Fruit fly (Drosophila melanogaster) whole organism, embryonic: ENCODE measurements around the gene dnc.

Experiments
- CG10267 ChIP-seq: fragments of 200-800 bp; sonication (Bioruptor generic); optimal IDR thresholded peaks from 2 replicates; lab custom pipeline; 2018; ENCODE audit warnings: missing biosample characterization, mild to moderate bottlenecking, missing genetic modification characterization, moderate library complexity
- CG10431 ChIP-seq: fragments of 200-800 bp; sonication (Bioruptor generic); optimal IDR thresholded peaks from 3 replicates; lab custom pipeline; 2018; ENCODE audit warnings: missing biosample characterization, mild to moderate bottlenecking, missing genetic modification characterization
- CG13287 ChIP-seq: fragments of 200-800 bp; sonication (Bioruptor generic); IDR thresholded peaks from 2 replicates; pipeline ENCODE4 v1.3.6; 2022; ENCODE audit warnings: missing biosample characterization, missing genetic modification characterization; ENCODE audit not compliant: partially characterized antibody
- CG13775 ChIP-seq: fragments of 200-800 bp; sonication (Bioruptor generic); optimal IDR thresholded peaks from 3 replicates; lab custom pipeline; 2017; ENCODE audit warnings: missing biosample characterization, mild to moderate bottlenecking, missing genetic modification characterization
- CG14441 ChIP-seq: fragments of 200-800 bp; sonication (Bioruptor generic); IDR thresholded peaks from 2 replicates; pipeline ENCODE4 v1.3.6; 2022; ENCODE audit warnings: missing biosample characterization, missing genetic modification characterization
- CG14667 ChIP-seq: fragments of 200-800 bp; sonication (Bioruptor generic); IDR thresholded peaks from 2 replicates; pipeline ENCODE4 v1.3.6; 2022; ENCODE audit warnings: missing biosample characterization, missing genetic modification characterization
- CG14965 ChIP-seq: fragments of 200-800 bp; sonication (Bioruptor generic); optimal IDR thresholded peaks from 2 replicates; lab custom pipeline; 2016; ENCODE audit warnings: missing biosample characterization, missing genetic modification characterization, borderline replicate concordance
- CG1647 ChIP-seq: fragments of 200-800 bp; sonication (Bioruptor generic); optimal IDR thresholded peaks from 3 replicates; lab custom pipeline; 2016; ENCODE audit warnings: missing biosample characterization, missing genetic modification characterization
- CG18599 ChIP-seq: fragments of 200-800 bp; sonication (Bioruptor generic); optimal IDR thresholded peaks from 3 replicates; lab custom pipeline; 2017; ENCODE audit warnings: missing biosample characterization, missing genetic modification characterization, mild to moderate bottlenecking, moderate library complexity, missing genetic modification reagents
- CG2120 ChIP-seq: fragments of 200-800 bp; sonication (Bioruptor generic); optimal IDR thresholded peaks from 3 replicates; lab custom pipeline; 2016; ENCODE audit warnings: missing biosample characterization, missing genetic modification characterization
- CG2875 ChIP-seq: fragments of 200-800 bp; sonication (Bioruptor generic); optimal IDR thresholded peaks from 2 replicates; lab custom pipeline; 2017; ENCODE audit warnings: missing biosample characterization, mild to moderate bottlenecking, missing genetic modification characterization, missing genetic modification reagents
- CG31365 ChIP-seq: fragments of 200-800 bp; sonication (Bioruptor generic); optimal IDR thresholded peaks from 2 replicates; lab custom pipeline; 2018; ENCODE audit warnings: missing biosample characterization, mild to moderate bottlenecking, missing genetic modification characterization
- CG32767 ChIP-seq: fragments of 200-800 bp; sonication (Bioruptor generic); IDR thresholded peaks from 2 replicates; pipeline ENCODE4 v1.3.6; 2022; ENCODE audit warnings: missing biosample characterization, missing genetic modification characterization
- CG3726 ChIP-seq: fragments of 200-800 bp; sonication (Bioruptor generic); IDR thresholded peaks from 3 replicates; pipeline ENCODE4, ENCODE4 v1.3.6; 2022; ENCODE audit warnings: missing biosample characterization, missing genetic modification characterization
- CG6683 ChIP-seq: fragments of 200-800 bp; sonication (Bioruptor generic); optimal IDR thresholded peaks from 2 replicates; lab custom pipeline; 2017; ENCODE audit warnings: missing biosample characterization, mild to moderate bottlenecking, missing genetic modification characterization, missing genetic modification reagents
- CG6765 ChIP-seq: fragments of 200-800 bp; sonication (Bioruptor generic); optimal IDR thresholded peaks from 3 replicates; lab custom pipeline; 2017; ENCODE audit warnings: missing biosample characterization, mild to moderate bottlenecking, missing genetic modification characterization
- CG6854 ChIP-seq: fragments of 200-800 bp; sonication (Bioruptor generic); optimal IDR thresholded peaks from 3 replicates; lab custom pipeline; 2017; ENCODE audit warnings: missing biosample characterization, mild to moderate bottlenecking, missing genetic modification characterization
- CG7786 ChIP-seq: fragments of 200-800 bp; sonication (Bioruptor generic); optimal IDR thresholded peaks from 2 replicates; lab custom pipeline; 2016; ENCODE audit warnings: missing biosample characterization, missing genetic modification characterization
- CG7839 ChIP-seq: fragments of 200-800 bp; sonication (Bioruptor generic); optimal IDR thresholded peaks from 3 replicates; lab custom pipeline; 2018; ENCODE audit warnings: missing biosample characterization, mild to moderate bottlenecking, missing genetic modification characterization, moderate library complexity
- CG8944 ChIP-seq: fragments of 200-800 bp; sonication (Bioruptor generic); optimal IDR thresholded peaks from 3 replicates; lab custom pipeline; 2016; ENCODE audit warnings: missing biosample characterization, missing genetic modification characterization
- CG9437 ChIP-seq: fragments of 200-800 bp; sonication (Bioruptor generic); optimal IDR thresholded peaks from 2 replicates; lab custom pipeline; 2018; ENCODE audit warnings: missing biosample characterization, mild to moderate bottlenecking, missing genetic modification characterization
- D19B ChIP-seq: fragments of 200-800 bp; sonication (Bioruptor generic); optimal IDR thresholded peaks from 2 replicates; lab custom pipeline; 2017; ENCODE audit warnings: missing biosample characterization, mild to moderate bottlenecking, missing genetic modification characterization
- Dbx ChIP-seq: fragments of 200-800 bp; sonication (Bioruptor generic); IDR thresholded peaks from 3 replicates; pipeline ENCODE4 v1.3.6; 2022; ENCODE audit warnings: missing biosample characterization, missing genetic modification characterization
- Dek ChIP-seq: fragments of 200-800 bp; sonication (Bioruptor generic); optimal IDR thresholded peaks from 3 replicates; lab custom pipeline; 2019; ENCODE audit warnings: missing biosample characterization, mild to moderate bottlenecking, missing genetic modification characterization, moderate library complexity
- Dip2 ChIP-seq: fragments of 200-800 bp; sonication (Bioruptor generic); IDR thresholded peaks from 2 replicates; pipeline ENCODE4 v1.3.6; 2022; ENCODE audit warnings: missing biosample characterization, missing genetic modification characterization
- Dll ChIP-seq: fragments of 200-800 bp; sonication (Bioruptor generic); IDR thresholded peaks from 4 replicates; pipeline ENCODE4 v1.3.6; 2022; ENCODE audit warnings: missing biosample characterization, missing genetic modification characterization; ENCODE audit not compliant: partially characterized antibody
- Dp ChIP-seq: fragments of 200-800 bp; sonication (Bioruptor generic); optimal IDR thresholded peaks from 2 replicates; lab custom pipeline; 2018; ENCODE audit warnings: missing biosample characterization, mild to moderate bottlenecking, missing genetic modification characterization, moderate library complexity
- Dref ChIP-seq: fragments of 200-800 bp; sonication (Bioruptor generic); IDR thresholded peaks from 2 replicates; pipeline ENCODE4 v1.3.6; 2022; ENCODE audit warnings: missing biosample characterization, missing genetic modification characterization
- Drgx ChIP-seq: fragments of 200-800 bp; sonication (Bioruptor generic); IDR thresholded peaks from 2 replicates; pipeline ENCODE4 v1.3.6; 2022; ENCODE audit warnings: missing biosample characterization, missing genetic modification characterization
- Elba2 ChIP-seq: fragments of 200-800 bp; sonication (Bioruptor generic); optimal IDR thresholded peaks from 3 replicates; lab custom pipeline; 2016; ENCODE audit warnings: missing biosample characterization, missing genetic modification characterization
- Ets65A ChIP-seq: fragments of 200-800 bp; sonication (Bioruptor generic); peaks from one replicate; lab custom pipeline; 2016; ENCODE audit warnings: missing biosample characterization, missing genetic modification characterization
- H2.0 ChIP-seq: fragments of 200-800 bp; sonication (Bioruptor generic); IDR thresholded peaks from 2 replicates; pipeline ENCODE4 v1.3.6; 2022; ENCODE audit warnings: missing biosample characterization, missing genetic modification characterization
- Hey ChIP-seq: fragments of 200-800 bp; sonication (Bioruptor generic); optimal IDR thresholded peaks from 3 replicates; lab custom pipeline; 2018; ENCODE audit warnings: missing biosample characterization, mild to moderate bottlenecking, missing genetic modification characterization
- Hsf ChIP-seq: fragments of 200-800 bp; sonication (Bioruptor generic); optimal IDR thresholded peaks from 3 replicates; lab custom pipeline; 2016; ENCODE audit warnings: missing biosample characterization, missing genetic modification characterization
- NK7.1 ChIP-seq: fragments of 200-800 bp; sonication (Bioruptor generic); optimal IDR thresholded peaks from 3 replicates; lab custom pipeline; 2016; ENCODE audit warnings: missing biosample characterization, missing genetic modification characterization
- Neu2 ChIP-seq: fragments of 200-800 bp; sonication (Bioruptor generic); optimal IDR thresholded peaks from 3 replicates; lab custom pipeline; 2016; ENCODE audit warnings: missing biosample characterization, missing genetic modification characterization, borderline replicate concordance
- Poxn ChIP-seq: fragments of 200-800 bp; sonication (Bioruptor generic); IDR thresholded peaks from 2 replicates; pipeline ENCODE4 v1.3.6; 2022; ENCODE audit warnings: missing biosample characterization, missing genetic modification characterization
- Taf1 ChIP-seq: fragments of 200-800 bp; sonication (Bioruptor generic); IDR thresholded peaks from 2 replicates; pipeline ENCODE4 v1.3.6; 2022; ENCODE audit warnings: missing biosample characterization, missing genetic modification characterization
- ab ChIP-seq: fragments of 200-800 bp; sonication (Bioruptor generic); optimal IDR thresholded peaks from 2 replicates; lab custom pipeline; 2016; ENCODE audit warnings: missing biosample characterization, missing genetic modification characterization
- croc ChIP-seq: fragments of 200-800 bp; sonication (Bioruptor generic); conservative IDR thresholded peaks from 3 replicates; pipeline ENCODE4 v1.3.6; 2022; ENCODE audit warnings: missing biosample characterization, missing genetic modification characterization
- fd64A ChIP-seq: fragments of 200-800 bp; sonication (Bioruptor generic); optimal IDR thresholded peaks from 3 replicates; lab custom pipeline; 2018; ENCODE audit warnings: missing biosample characterization, mild to moderate bottlenecking, missing genetic modification characterization
- jing ChIP-seq: fragments of 200-800 bp; sonication (Bioruptor generic); optimal IDR thresholded peaks from 2 replicates; lab custom pipeline; 2018; ENCODE audit warnings: missing biosample characterization, mild to moderate bottlenecking, missing genetic modification characterization
- lmd ChIP-seq: fragments of 200-800 bp; sonication (Bioruptor generic); IDR thresholded peaks from 2 replicates; pipeline ENCODE4 v1.3.6; 2022; ENCODE audit warnings: missing biosample characterization, missing genetic modification characterization
- nerfin-2 ChIP-seq: fragments of 200-800 bp; sonication (Bioruptor generic); IDR thresholded peaks from 2 replicates; pipeline ENCODE4 v1.3.6; 2022; ENCODE audit warnings: missing biosample characterization, missing genetic modification characterization; ENCODE audit not compliant: partially characterized antibody
- rib ChIP-seq: fragments of 200-800 bp; sonication (Bioruptor generic); IDR thresholded peaks from 2 replicates; pipeline ENCODE4 v1.3.6; 2022; ENCODE audit warnings: missing biosample characterization, missing genetic modification characterization
- slbo ChIP-seq: fragments of 200-800 bp; sonication (Bioruptor generic); IDR thresholded peaks from 2 replicates; pipeline ENCODE4 v1.3.6; 2022; ENCODE audit warnings: missing biosample characterization, missing genetic modification characterization
- sna ChIP-seq: fragments of 200-800 bp; sonication (Bioruptor generic); IDR thresholded peaks from 2 replicates; pipeline ENCODE4 v1.3.6; 2022; ENCODE audit warnings: missing biosample characterization, missing genetic modification characterization; ENCODE audit not compliant: partially characterized antibody
- stwl ChIP-seq: fragments of 200-800 bp; sonication (Bioruptor generic); optimal IDR thresholded peaks from 3 replicates; lab custom pipeline; 2018; ENCODE audit warnings: missing biosample characterization, mild to moderate bottlenecking, missing genetic modification characterization, moderate library complexity
- sug ChIP-seq: fragments of 200-800 bp; optimal IDR thresholded peaks from 2 replicates; lab custom pipeline; 2019; ENCODE audit warnings: missing biosample characterization, mild to moderate bottlenecking, missing genetic modification characterization, moderate library complexity
- tio ChIP-seq: fragments of 200-800 bp; sonication (Bioruptor generic); optimal IDR thresholded peaks from 2 replicates; lab custom pipeline; 2017; ENCODE audit warnings: missing biosample characterization, missing genetic modification characterization, inconsistent platforms
- trem ChIP-seq: fragments of 200-800 bp; optimal IDR thresholded peaks from 3 replicates; lab custom pipeline; 2019; ENCODE audit warnings: missing biosample characterization, mild to moderate bottlenecking, missing genetic modification characterization, moderate library complexity
- vnd ChIP-seq: fragments of 200-800 bp; sonication (Bioruptor generic); IDR thresholded peaks from 3 replicates; pipeline ENCODE4 v1.3.6; 2022; ENCODE audit warnings: missing biosample characterization, missing genetic modification characterization; ENCODE audit not compliant: partially characterized antibody

dnc gene

dm6 chrX:3188419-3188818 lies 12.2 kb downstream of the dnc start (continued):
- TF ChIP-seq CG14441 (GFP tag; lab: Robert Waterston, UW) (peak; percentile 16; the same call in 1 of the 2 replicates), CG2120 (GFP tag; lab: Kevin White, UChicago) (peak; percentile 0), vnd (no peak), CG6683 (GFP tag; lab: Kevin White, UChicago) (no peak), CG13775 (GFP tag; lab: Kevin White, UChicago) (no peak), sna (GFP tag; lab: Robert Waterston, UW) (no peak), slbo (no peak), D19B (GFP tag; lab: Kevin White, UChicago) (no peak), tio (GFP tag; lab: Kevin White, UChicago) (peak; percentile 28), ab (no peak), fd64A (peak; percentile 68), CG14965 (GFP tag; lab: Kevin White, UChicago) (no peak), CG6854 (no peak), CG1647 (GFP tag; lab: Kevin White, UChicago) (no peak), CG3726 (no peak), Poxn (no peak), NK7.1 (GFP tag; lab: Kevin White, UChicago) (no peak), trem (no peak), Hey (tag; lab: Kevin White, UChicago) (peak; percentile 28), CG9437 (no peak), Hsf (GFP tag; lab: Kevin White, UChicago) (no peak), Dp (GFP tag; lab: Kevin White, UChicago) (no peak), CG8944 (no peak), CG18599 (GFP tag; lab: Kevin White, UChicago) (peak; percentile 41), Neu2 (GFP tag; lab: Kevin White, UChicago) (no peak), CG13287 (no peak), Dbx (no peak), CG7839 (tag; lab: Kevin White, UChicago) (peak; percentile 5), Dll (GFP tag; lab: Robert Waterston, UW) (no peak), Elba2 (GFP tag; lab: Kevin White, UChicago) (no peak), CG6765 (GFP tag; lab: Kevin White, UChicago) (peak; percentile 61), jing (no peak), CG31365 (tag; lab: Kevin White, UChicago) (peak; percentile 51), Ets65A (no peak), H2.0 (GFP tag; lab: Robert Waterston, UW) (no peak), rib (GFP tag; lab: Robert Waterston, UW) (no peak), CG10431 (GFP tag; lab: Kevin White, UChicago) (no peak), Dek (tag; lab: Kevin White, UChicago) (no peak), CG2875 (GFP tag; lab: Kevin White, UChicago) (peak; percentile 37), sug (peak; percentile 30), lmd (GFP tag; lab: Robert Waterston, UW) (no peak), CG10267 (peak; percentile 10), croc (GFP tag; lab: Robert Waterston, UW) (no peak), CG7786 (peak; percentile 11), Dip2 (GFP tag; lab: Robert Waterston, UW) (no peak), Taf1 (GFP tag; lab: Robert Waterston, UW) (no peak), Drgx (GFP tag; lab: Robert Waterston, UW) (no peak), nerfin-2 (GFP tag; lab: Robert Waterston, UW) (no peak), CG32767 (GFP tag; lab: Robert Waterston, UW) (no peak), Dref (GFP tag; lab: Robert Waterston, UW) (no peak), CG14667 (GFP tag; lab: Robert Waterston, UW) (no peak), stwl (peak; percentile 5)
